Fruit fly (Drosophila melanogaster) whole organism, embryonic: Measurements from ENCODE around the gene mal.

ENCODE experiments used
- CG12104 ChIP-seq: fragments of 200-800 bp; sonication (Bioruptor generic); optimal IDR thresholded peaks from 3 replicates; lab custom pipeline; 2016; ENCODE audit warnings: missing biosample characterization, missing genetic modification characterization
- CG3726 ChIP-seq: fragments of 200-800 bp; sonication (Bioruptor generic); IDR thresholded peaks from 3 replicates; pipeline ENCODE4, ENCODE4 v1.3.6; 2022; ENCODE audit warnings: missing biosample characterization, missing genetic modification characterization
- CG6765 ChIP-seq: fragments of 200-800 bp; sonication (Bioruptor generic); optimal IDR thresholded peaks from 3 replicates; lab custom pipeline; 2017; ENCODE audit warnings: missing biosample characterization, mild to moderate bottlenecking, missing genetic modification characterization
- Dad ChIP-seq: fragments of 200-800 bp; sonication (Bioruptor generic); optimal IDR thresholded peaks from 3 replicates; lab custom pipeline; 2016; ENCODE audit warnings: missing biosample characterization, missing genetic modification characterization
- Gug ChIP-seq: fragments of 200-800 bp; sonication (Bioruptor generic); IDR thresholded peaks from 4 replicates; pipeline ENCODE4 v1.3.6; 2022; ENCODE audit warnings: missing biosample characterization, missing genetic modification characterization
- Scr ChIP-seq: fragments of 200-800 bp; sonication (Bioruptor generic); IDR thresholded peaks from 2 replicates; pipeline ENCODE4 v1.3.6; 2022; ENCODE audit warnings: missing biosample characterization, missing genetic modification characterization; ENCODE audit not compliant: partially characterized antibody
- fru ChIP-seq: fragments of >200 bp; optimal IDR thresholded peaks from 2 replicates; lab custom pipeline; 2017
- ranshi ChIP-seq: fragments of 200-800 bp; sonication (Bioruptor generic); IDR thresholded peaks from 2 replicates; pipeline ENCODE4 v1.3.6; 2022; ENCODE audit warnings: missing biosample characterization, missing genetic modification characterization

DNA sequence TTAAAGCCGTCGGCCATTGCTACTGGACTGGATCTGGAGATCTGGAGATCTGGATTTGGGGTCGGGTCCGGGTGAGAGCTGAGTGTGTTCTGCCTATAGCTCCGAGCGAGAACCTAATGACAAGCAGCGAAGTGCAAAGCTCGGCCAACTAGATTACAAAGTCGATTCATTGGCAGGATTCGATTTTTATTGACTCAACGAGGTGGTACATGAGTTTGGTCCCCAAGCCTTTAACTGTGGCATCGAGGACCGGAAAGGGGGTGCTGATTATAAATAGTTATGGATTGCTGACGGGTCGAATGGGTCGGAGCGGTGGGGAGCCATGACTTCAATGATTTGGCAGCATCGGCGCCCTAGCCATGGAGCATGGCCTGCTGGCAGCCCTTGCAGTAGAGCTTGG is 16.0 kb upstream of the mal start, which contains the start of gene CG15459:
- no peak for TF ChIP-seq fru (lab: Kevin White, UChicago)
- no peak for TF ChIP-seq Scr (GFP tag; lab: Robert Waterston, UW)
- no peak for TF ChIP-seq CG12104 (GFP tag; lab: Kevin White, UChicago)
- TF ChIP-seq CG3726 (GFP tag; lab: Robert Waterston, UW) = no peak
- TF ChIP-seq Dad (GFP tag; lab: Kevin White, UChicago) = no peak
- TF ChIP-seq CG6765 (GFP tag; lab: Kevin White, UChicago) = no peak
- no peak for TF ChIP-seq Gug (GFP tag; lab: Robert Waterston, UW)
- TF ChIP-seq ranshi (GFP tag; lab: Robert Waterston, UW) = no peak
